Fruit fly (Drosophila melanogaster) whole organism: ENCODE results near the gene CG9903.

Experiments used
- CG8478 ChIP-seq: fragments of >200 bp; optimal IDR thresholded peaks from 2 replicates; lab custom pipeline; 2018; ENCODE audit warnings: inconsistent platforms
- Dll ChIP-seq: fragments of >200 bp; optimal IDR thresholded peaks from 2 replicates; lab custom pipeline; 2017
- pan ChIP-seq: fragments of >200 bp; optimal IDR thresholded peaks from 2 replicates; lab custom pipeline; 2017
- psq ChIP-seq: fragments of >200 bp; optimal IDR thresholded peaks from 2 replicates; lab custom pipeline; 2017

- TF ChIP-seq pan (no peak), Dll (lab: Kevin White, UChicago) (no peak), psq (lab: Kevin White, UChicago) (no peak), CG8478 (lab: Kevin White, UChicago) (no peak)
Measured at dm6 chrX:16526084-16526734, 14.4 kb downstream of the CG9903 start.
